Worm (Caenorhabditis elegans) whole organism, L4/young adult: ENCODE measurements around the gene prx-10.
"Not testable (repeated sequence)": the region's sequence is repeated elsewhere in the genome, so short reads cannot be mapped to it uniquely, and the experiment has no call there.

ENCODE experiments used
- dao-5 ChIP-seq: sonication (generic microtip); optimal IDR thresholded peaks from 2 replicates; lab custom pipeline; 2016; ENCODE audit warnings: missing genotype, missing genetic modification characterization, moderate library complexity, missing compliant biosample characterization
- him-1 ChIP-seq: sonication (generic microtip); optimal IDR thresholded peaks from 2 replicates; lab custom pipeline; 2016; ENCODE audit warnings: missing genotype, missing genetic modification reagents, missing genetic modification characterization, missing compliant biosample characterization

DNA sequence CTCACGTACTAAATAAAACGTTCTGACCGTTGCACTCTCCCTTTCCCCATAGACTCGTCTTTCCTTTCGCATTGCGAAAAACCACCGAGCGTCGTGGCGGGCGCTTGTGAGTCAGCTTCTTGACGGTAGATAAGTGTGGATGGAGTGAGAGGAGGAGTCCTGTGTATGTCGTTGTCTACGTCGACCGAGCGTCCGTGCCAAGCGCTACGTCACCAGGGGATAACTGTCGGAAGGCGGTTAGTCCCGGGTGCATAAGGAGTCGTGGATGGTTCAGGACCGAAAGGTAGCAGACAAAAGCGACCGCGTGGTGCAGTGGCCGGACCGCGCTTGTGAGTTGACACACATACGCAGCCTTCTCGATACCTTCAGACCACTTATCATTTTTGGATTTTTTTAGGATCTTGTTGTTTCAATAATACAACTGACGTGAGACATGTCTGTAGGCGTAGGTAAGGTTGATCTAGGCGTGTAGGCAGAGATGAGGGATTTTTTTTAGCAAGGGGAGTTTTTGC is 25.0 kb upstream of the prx-10 start:
- not testable (repeated sequence) for TF ChIP-seq him-1
- TF ChIP-seq dao-5 (tag; lab: Kevin White, UChicago): peak; percentile 81
